Fruit fly (Drosophila melanogaster) whole organism: ENCODE results near the gene Kif3C.

ENCODE experiments used
- CG8478 ChIP-seq: fragments of >200 bp; optimal IDR thresholded peaks from 2 replicates; lab custom pipeline; 2018; ENCODE audit warnings: inconsistent platforms
- EcR ChIP-seq, 2 experiments: fragments of >200 bp; optimal IDR thresholded peaks; 2 replicates each; lab custom pipeline; 2017; ENCODE audit warnings: missing biosample characterization in 2 of 2, missing genetic modification characterization in 2 of 2, missing genetic modification reagents in 2 of 2
- psq ChIP-seq: fragments of >200 bp; optimal IDR thresholded peaks from 2 replicates; lab custom pipeline; 2017

DNA sequence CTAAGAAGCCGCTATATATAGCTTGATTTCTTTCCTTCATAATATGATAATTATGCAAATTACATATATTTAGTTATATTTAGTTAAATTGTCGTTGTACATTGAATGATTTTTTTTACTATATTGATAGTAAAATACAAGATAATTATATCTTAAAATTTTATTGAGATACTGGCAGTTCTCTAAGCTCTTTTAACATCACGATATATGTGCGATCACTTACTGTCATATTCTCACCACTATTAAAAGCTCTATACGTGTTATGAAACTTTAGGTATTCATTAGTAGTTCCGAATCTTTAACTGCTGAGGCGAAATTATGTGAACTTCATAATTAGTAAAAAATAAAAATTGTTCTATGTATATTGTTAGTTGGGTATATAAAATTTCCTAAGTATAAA, 51.3 kb downstream of the Kif3C start, which contains the start of gene Mitf:
- TF ChIP-seq CG8478 (lab: Kevin White, UChicago) = no peak
- TF ChIP-seq psq (lab: Kevin White, UChicago) = no peak
- no peak for TF ChIP-seq EcR (GFP tag; optimal IDR thresholded peaks at IDR 0.05; lab: Kevin White, UChicago)
